Worm (Caenorhabditis elegans) whole organism, L4/young adult: ENCODE measurements around the gene sdz-19.

ENCODE experiments used
- W03F9.2 ChIP-seq: fragments of 150-350 bp; optimal IDR thresholded peaks from 2 replicates; lab custom pipeline; 2014; ENCODE audit warnings: missing biosample characterization, missing genetic modification characterization
- him-1 ChIP-seq: sonication (generic microtip); optimal IDR thresholded peaks from 2 replicates; lab custom pipeline; 2016; ENCODE audit warnings: missing genotype, missing genetic modification reagents, missing genetic modification characterization, missing compliant biosample characterization

DNA sequence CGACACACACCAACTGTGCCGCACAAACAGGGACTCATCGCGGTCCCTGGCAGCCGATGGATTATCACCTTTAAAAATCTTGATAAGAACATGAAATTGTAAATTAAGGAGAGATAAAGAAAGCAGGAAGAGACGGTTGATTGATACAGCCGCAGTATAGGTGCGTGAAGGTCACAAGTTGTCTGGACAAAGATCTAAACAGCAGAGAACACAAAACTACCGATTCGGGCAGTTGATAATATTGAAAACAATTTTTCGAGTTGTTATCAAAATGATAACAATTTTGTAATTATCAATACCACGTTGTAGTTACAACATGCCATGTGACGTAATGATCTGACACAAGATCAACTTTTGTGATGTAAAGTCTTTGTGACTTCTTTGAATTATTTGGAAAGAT is 2.4 kb downstream of the sdz-19 start:
- peak; percentile 13 for TF ChIP-seq W03F9.2 (tag; lab: Kevin White, UChicago)
- TF ChIP-seq him-1, result no peak
